Fruit fly (Drosophila melanogaster): ENCODE results near the gene Atg4a.

The Atg4a gene

dm6 chr2L:1048846-1049245, 31.9 kb upstream of the Atg4a start:
- TF ChIP-seq CG9139 (GFP tag; optimal IDR thresholded peaks at IDR 0.05) (no peak), pdm3 (GFP tag; optimal IDR thresholded peaks at IDR 0.05) (no peak), CG6854 (GFP tag; optimal IDR thresholded peaks at IDR 0.05) (no peak), OdsH (GFP tag; optimal IDR thresholded peaks at IDR 0.05) (no peak), acj6 (GFP tag; optimal IDR thresholded peaks at IDR 0.05) (no peak), svp (GFP tag) (no peak), CG31627 (GFP tag; optimal IDR thresholded peaks at IDR 0.05) (no peak), fkh (GFP tag; optimal IDR thresholded peaks at IDR 0.05) (no peak), CG10669 (GFP tag; optimal IDR thresholded peaks at IDR 0.05) (no peak)

- TF ChIP-seq achi (GFP tag; optimal IDR thresholded peaks at IDR 0.05) (no peak), svp (GFP tag) (peak; percentile 38), CG10669 (GFP tag; optimal IDR thresholded peaks at IDR 0.05) (peak; percentile 29), CG3919 (GFP tag; optimal IDR thresholded peaks at IDR 0.05) (peak; percentile 7), Eip78C (GFP tag) (peak; percentile 65), net (GFP tag; optimal IDR thresholded peaks at IDR 0.05) (peak; percentile 3), CG34406 (GFP tag; optimal IDR thresholded peaks at IDR 0.05) (peak; percentile 23), CG3032 (tag; optimal IDR thresholded peaks at IDR 0.05) (peak; percentile 10), Ets96B (tag; optimal IDR thresholded peaks at IDR 0.05) (no peak), esn (GFP tag; optimal IDR thresholded peaks at IDR 0.05) (no peak)
These were observed 31.4 kb upstream of the Atg4a start for dm6 chr2L:1049361-1049760.

dm6 chr2L:1056631-1057030, 24.1 kb upstream of the Atg4a start:
- no peak for TF ChIP-seq salr (GFP tag; optimal IDR thresholded peaks at IDR 0.05)
- peak; percentile 30 for TF ChIP-seq Eip78C (GFP tag)
- TF ChIP-seq svp (GFP tag): peak; percentile 30
- peak; percentile 52 for TF ChIP-seq dsx (GFP tag; optimal IDR thresholded peaks at IDR 0.05; ENCODE audit: poor library complexity, severe bottlenecking)
- TF ChIP-seq CG4318 (GFP tag; optimal IDR thresholded peaks at IDR 0.05): no peak
- TF ChIP-seq CG10631 (GFP tag; optimal IDR thresholded peaks at IDR 0.05): no peak
- no peak for TF ChIP-seq Eip75B (GFP tag; optimal IDR thresholded peaks at IDR 0.05)

dm6 chr2L:1057513-1057912, 23.2 kb upstream of the Atg4a start:
- TF ChIP-seq Ets96B (tag; optimal IDR thresholded peaks at IDR 0.05): no peak
- peak; percentile 30 for TF ChIP-seq Eip78C (GFP tag)
- no peak for TF ChIP-seq Blimp-1 (GFP tag; optimal IDR thresholded peaks at IDR 0.05)
- no peak for TF ChIP-seq CG32006 (GFP tag; optimal IDR thresholded peaks at IDR 0.05)

dm6 chr2L:1062473-1063363, 18.0 kb upstream of the Atg4a start:
- TF ChIP-seq CG34406 (GFP tag; optimal IDR thresholded peaks at IDR 0.05) (peak; percentile 68), CG4318 (GFP tag; optimal IDR thresholded peaks at IDR 0.05) (no peak), Ets21C (GFP tag; optimal IDR thresholded peaks at IDR 0.05) (peak; percentile 65), Lpt (GFP tag; optimal IDR thresholded peaks at IDR 0.05) (no peak), CG3919 (GFP tag; optimal IDR thresholded peaks at IDR 0.05) (peak; percentile 68), Eip75B (GFP tag; optimal IDR thresholded peaks at IDR 0.05) (peak; percentile 75), fd85E (GFP tag; optimal IDR thresholded peaks at IDR 0.05) (no peak), esn (GFP tag; optimal IDR thresholded peaks at IDR 0.05) (peak; percentile 83), net (GFP tag; optimal IDR thresholded peaks at IDR 0.05) (peak; percentile 42), Smox (GFP tag; optimal IDR thresholded peaks at IDR 0.05) (peak; percentile 74), topi (GFP tag; optimal IDR thresholded peaks at IDR 0.05) (peak; percentile 81), CG8632 (GFP tag; optimal IDR thresholded peaks at IDR 0.05) (peak; percentile 63), CG6163 (GFP tag; IDR thresholded peaks at IDR 0.05) (peak; percentile 38; the same call in 2 of the 3 replicates), Met (GFP tag; optimal IDR thresholded peaks at IDR 0.05) (peak; percentile 82), Hr38 (GFP tag; optimal IDR thresholded peaks at IDR 0.05) (no peak), CG10631 (GFP tag; optimal IDR thresholded peaks at IDR 0.05) (peak; percentile 68), CG8319 (GFP tag; optimal IDR thresholded peaks at IDR 0.05) (peak; percentile 50), Sox15 (GFP tag; optimal IDR thresholded peaks at IDR 0.05) (peak; percentile 57), salr (GFP tag; optimal IDR thresholded peaks at IDR 0.05) (peak; percentile 3 to 49), Blimp-1 (GFP tag; optimal IDR thresholded peaks at IDR 0.05) (peak; percentile 53), Hr39 (GFP tag; optimal IDR thresholded peaks at IDR 0.05) (peak; percentile 83), achi (GFP tag; optimal IDR thresholded peaks at IDR 0.05) (peak; percentile 67), Sox102F (GFP tag; optimal IDR thresholded peaks at IDR 0.05) (peak; percentile 29), Gug (GFP tag; IDR thresholded peaks at IDR 0.05) (no peak), CG7368 (GFP tag; optimal IDR thresholded peaks at IDR 0.05) (peak; percentile 43), CG1621 (tag; optimal IDR thresholded peaks at IDR 0.05) (peak; percentile 42), fd59A (GFP tag; optimal IDR thresholded peaks at IDR 0.05) (peak; percentile 73)

Measured in whole organism, prepupa.